Worm (Caenorhabditis elegans) whole organism, young adult: ENCODE measurements around the gene srw-17.
"Not testable (repeated sequence)": the region's sequence is repeated elsewhere in the genome, so short reads cannot be mapped to it uniquely, and the experiment has no call there.

Experiments
- F52B5.7 ChIP-seq: sonication (generic microtip); optimal IDR thresholded peaks from 2 replicates; lab custom pipeline; 2016; ENCODE audit warnings: mild to moderate bottlenecking, missing genetic modification characterization, missing compliant biosample characterization
- Y67H2A.10 ChIP-seq: fragments of 200-800 bp; sonication (Bioruptor generic); conservative IDR thresholded peaks from 2 replicates; pipeline ENCODE4 v1.3.6; 2022; ENCODE audit warnings: missing genetic modification reagents, missing genetic modification characterization, missing compliant biosample characterization
- ama-1 ChIP-seq, 3 experiments: fragments of 150-350 bp in 1 of 3; sonication (generic microtip) in 2 of 3; optimal IDR thresholded peaks; 2 replicates each; lab custom pipeline; 2014 to 2018; ENCODE audit warnings: missing biosample characterization in 2 of 3, missing genetic modification characterization in 2 of 3, missing genetic modification reagents in 2 of 3
- cebp-2 ChIP-seq: fragments of 200-800 bp; sonication (Bioruptor generic); IDR thresholded peaks from 2 replicates; pipeline ENCODE4 v1.3.6; 2022; ENCODE audit warnings: missing genetic modification characterization, missing compliant biosample characterization
- ceh-100 ChIP-seq: fragments of 200-800 bp; sonication (Bioruptor generic); IDR thresholded peaks from 2 replicates; pipeline ENCODE4 v1.3.6; 2022; ENCODE audit warnings: missing genetic modification reagents, missing genetic modification characterization, missing compliant biosample characterization
- ceh-40 ChIP-seq: fragments of 200-800 bp; sonication (Bioruptor generic); IDR thresholded peaks from 2 replicates; pipeline ENCODE4 v1.3.6; 2022; ENCODE audit warnings: missing genetic modification characterization, missing compliant biosample characterization
- let-526 ChIP-seq: fragments of 200-800 bp; sonication (Bioruptor generic); IDR thresholded peaks from 2 replicates; pipeline ENCODE4 v1.3.6; 2022; ENCODE audit warnings: missing genetic modification reagents, missing genetic modification characterization, missing compliant biosample characterization
- lin-26 ChIP-seq: fragments of 200-800 bp; sonication (Bioruptor generic); IDR thresholded peaks from 2 replicates; pipeline ENCODE4 v1.3.6; 2022; ENCODE audit warnings: missing genetic modification reagents, missing genetic modification characterization, missing compliant biosample characterization

DNA sequence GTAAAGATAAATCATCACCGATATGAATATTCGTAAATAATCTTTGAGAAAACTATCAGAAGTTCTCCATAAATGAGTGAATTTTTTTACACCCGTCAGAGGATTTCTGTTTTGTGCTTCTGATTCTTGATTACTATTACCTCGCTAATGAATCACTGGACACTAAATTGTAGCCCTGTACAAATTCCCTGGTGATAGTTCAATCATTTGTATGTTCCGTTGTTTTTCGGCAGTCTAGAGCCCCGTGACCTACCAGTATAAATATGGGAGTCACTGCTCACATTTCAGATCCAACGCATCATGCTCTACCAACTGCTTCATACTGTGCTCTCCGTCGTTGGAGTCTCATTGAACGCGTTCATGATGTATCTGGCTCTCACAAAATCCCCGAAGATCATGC, 26.5 kb downstream of the srw-17 start, which contains the start of gene srd-28:
- TF ChIP-seq ceh-100 (GFP tag; lab: Robert Waterston, UW); let-526; ceh-40 (GFP tag; lab: Robert Waterston, UW); cebp-2; Y67H2A.10 (GFP tag; lab: Robert Waterston, UW); ama-1 (optimal IDR thresholded peaks at IDR 0.05; lab: Kevin White, UChicago); ama-1 (GFP tag; optimal IDR thresholded peaks at IDR 0.05; lab: Kevin White, UChicago); F52B5.7 (tag; lab: Kevin White, UChicago); lin-26 (GFP tag; lab: Robert Waterston, UW): not testable (repeated sequence)
